Fruit fly (Drosophila melanogaster) whole organism: ENCODE results near the gene CG34427.

Source experiments
- CG8478 ChIP-seq: fragments of >200 bp; optimal IDR thresholded peaks from 2 replicates; lab custom pipeline; 2018; ENCODE audit warnings: inconsistent platforms
- Dll ChIP-seq: fragments of >200 bp; optimal IDR thresholded peaks from 2 replicates; lab custom pipeline; 2017
- pan ChIP-seq: fragments of >200 bp; optimal IDR thresholded peaks from 2 replicates; lab custom pipeline; 2017
- psq ChIP-seq: fragments of >200 bp; optimal IDR thresholded peaks from 2 replicates; lab custom pipeline; 2017
- usp ChIP-seq: fragments of >200 bp; optimal IDR thresholded peaks from 2 replicates; lab custom pipeline; 2017; ENCODE audit warnings: missing biosample characterization, missing genetic modification characterization, mixed read lengths

dm6 chr3L:8802064-8802463 lies 2.5 kb upstream of the CG34427 start, which contains the start of the genes CG13311 and CG34426:
- no peak for TF ChIP-seq pan (lab: Kevin White, UChicago)
- TF ChIP-seq psq (lab: Kevin White, UChicago): no peak
- no peak for TF ChIP-seq Dll (lab: Kevin White, UChicago)
- no peak for TF ChIP-seq CG8478
- no peak for TF ChIP-seq usp (GFP tag; lab: Kevin White, UChicago)
